Worm (Caenorhabditis elegans) whole organism, L3 larva: ENCODE data around the gene cutl-19.

ENCODE experiments used
- ama-1 ChIP-seq: fragments of 150-350 bp; optimal IDR thresholded peaks from 2 replicates; lab custom pipeline; 2018
- elt-2 ChIP-seq: sonication (generic microtip); optimal IDR thresholded peaks from 2 replicates; lab custom pipeline; 2016; ENCODE audit warnings: missing genetic modification reagents, mild to moderate bottlenecking, missing genetic modification characterization, missing compliant biosample characterization
- eor-1 ChIP-seq, 2 experiments: fragments of 150-350 bp; optimal IDR thresholded peaks; 2 replicates each; lab custom pipeline; 2014 to 2018; ENCODE audit warnings: missing biosample characterization in 2 of 2, missing genetic modification characterization in 2 of 2
- fkh-10 ChIP-seq: sonication (generic microtip); optimal IDR thresholded peaks from 2 replicates; lab custom pipeline; 2017; ENCODE audit warnings: missing biosample characterization, missing genetic modification reagents, missing genetic modification characterization
- jun-1 ChIP-seq: fragments of 150-350 bp; optimal IDR thresholded peaks from 2 replicates; lab custom pipeline; 2014; ENCODE audit warnings: missing biosample characterization, missing genetic modification reagents, missing genetic modification characterization
- lin-39 ChIP-seq: fragments of 150-350 bp; optimal IDR thresholded peaks from 2 replicates; lab custom pipeline; 2018; ENCODE audit warnings: missing biosample characterization, missing genetic modification reagents, missing genetic modification characterization
- nhr-11 ChIP-seq: fragments of 150-350 bp; optimal IDR thresholded peaks from 2 replicates; lab custom pipeline; 2014; ENCODE audit warnings: missing biosample characterization, missing genetic modification characterization
- sea-2 ChIP-seq: fragments of 150-350 bp; sonication (generic microtip); optimal IDR thresholded peaks from 4 replicates; lab custom pipeline; 2014; ENCODE audit warnings: missing biosample characterization, missing genetic modification reagents, missing genetic modification characterization
- snpc-4 ChIP-seq: fragments of 150-350 bp; optimal IDR thresholded peaks from 2 replicates; lab custom pipeline; 2014; ENCODE audit warnings: missing biosample characterization, missing genetic modification characterization
- unc-62 ChIP-seq: fragments of 150-350 bp; sonication (generic microtip); optimal IDR thresholded peaks from 4 replicates; lab custom pipeline; 2014; ENCODE audit warnings: missing biosample characterization, missing genetic modification reagents, missing genetic modification characterization
- ztf-11 ChIP-seq: fragments of 150-350 bp; optimal IDR thresholded peaks from 2 replicates; lab custom pipeline; 2014; ENCODE audit warnings: missing biosample characterization, missing genetic modification characterization
- ztf-4 ChIP-seq: fragments of 150-350 bp; optimal IDR thresholded peaks from 2 replicates; lab custom pipeline; 2014; ENCODE audit warnings: missing biosample characterization, missing genetic modification characterization

- TF ChIP-seq sea-2 (GFP tag; lab: Kevin White, UChicago) (no peak), jun-1 (tag; lab: Kevin White, UChicago) (no peak), unc-62 (no peak), ama-1 (lab: Kevin White, UChicago) (no peak), nhr-11 (tag; lab: Kevin White, UChicago) (no peak), snpc-4 (tag; lab: Kevin White, UChicago) (no peak), ztf-4 (no peak), eor-1 (tag; optimal IDR thresholded peaks at IDR 0.05; lab: Kevin White, UChicago) (no peak), lin-39 (tag; lab: Kevin White, UChicago) (no peak), ztf-11 (tag; lab: Kevin White, UChicago) (no peak), fkh-10 (no peak), elt-2 (no peak)
Measured at ce11 chrIII:5188426-5188825, 29.0 kb downstream of the cutl-19 start, which contains the start of gene K10D2.8.
